Worm (Caenorhabditis elegans): ENCODE measurements around the gene mtq-2.

- no peak for TF ChIP-seq nhr-10 (tag; optimal IDR thresholded peaks at IDR 0.05)
- no peak for TF ChIP-seq dmd-4 (tag; optimal IDR thresholded peaks at IDR 0.05)
- no peak for TF ChIP-seq elt-3 (tag; optimal IDR thresholded peaks at IDR 0.05)
- TF ChIP-seq unc-39 (tag; optimal IDR thresholded peaks at IDR 0.05), result no peak
- no peak for TF ChIP-seq unc-62 (GFP tag; optimal IDR thresholded peaks at IDR 0.05)
- peak in 1 of 2 experiments; percentile 3 for TF ChIP-seq lsy-2 (tag; optimal IDR thresholded peaks at IDR 0.05)
- no peak for TF ChIP-seq nhr-11 (tag; optimal IDR thresholded peaks at IDR 0.05)
- no peak for TF ChIP-seq nhr-237 (tag; optimal IDR thresholded peaks at IDR 0.05)
- no peak for TF ChIP-seq ceh-82 (tag; optimal IDR thresholded peaks at IDR 0.05)
Measured at ce11 chrII:2191383-2191782, 2.1 kb upstream of the mtq-2 start.
